Fruit fly (Drosophila melanogaster) whole organism: ENCODE measurements around the gene CG34008.

Source experiments
- Dll ChIP-seq: fragments of >200 bp; optimal IDR thresholded peaks from 2 replicates; lab custom pipeline; 2017
- psq ChIP-seq: fragments of >200 bp; optimal IDR thresholded peaks from 2 replicates; lab custom pipeline; 2017

- no peak for TF ChIP-seq Dll (lab: Kevin White, UChicago)
- TF ChIP-seq psq (lab: Kevin White, UChicago), result no peak
These were observed 32.1 kb downstream of the CG34008 start for dm6 chr3R:20549017-20549854.
